Fruit fly (Drosophila melanogaster): Measurements from ENCODE around the gene CG13005.
A peak's percentile ranks its signal among the peaks of the same experiment; 100 is the strongest.

Gene CG13005

dm6 chrX:16833097-16833496 lies 29.6 kb downstream of the CG13005 start (continued):
- TF ChIP-seq kay (GFP tag; optimal IDR thresholded peaks at IDR 0.05) = peak; percentile 31
- peak; percentile 70 for TF ChIP-seq Sox100B (GFP tag; optimal IDR thresholded peaks at IDR 0.05)
- peak; percentile 52; the same call in 1 of the 2 replicates for TF ChIP-seq CG11085 (GFP tag; IDR thresholded peaks at IDR 0.05)
- peak; percentile 80 for TF ChIP-seq Camta (GFP tag; optimal IDR thresholded peaks at IDR 0.05)
- TF ChIP-seq da (GFP tag; optimal IDR thresholded peaks at IDR 0.05) = peak; percentile 38
- TF ChIP-seq CG17385 (GFP tag; optimal IDR thresholded peaks at IDR 0.05) = peak; percentile 70
- peak; percentile 53 for TF ChIP-seq CG14965 (GFP tag; optimal IDR thresholded peaks at IDR 0.05; ENCODE audit: borderline replicate concordance)
- peak; percentile 61 for TF ChIP-seq gcm (GFP tag; optimal IDR thresholded peaks at IDR 0.05)
- TF ChIP-seq Dek (tag; optimal IDR thresholded peaks at IDR 0.05) = peak; percentile 27
- peak; percentile 75 for TF ChIP-seq CG8924 (tag; optimal IDR thresholded peaks at IDR 0.05)
- TF ChIP-seq br (optimal IDR thresholded peaks at IDR 0.05) = no peak
- TF ChIP-seq CG2889 (GFP tag; IDR thresholded peaks at IDR 0.05) = peak; percentile 58; the same call in 1 of the 3 replicates
- peak; percentile 64 for TF ChIP-seq Atf-2 (GFP tag; optimal IDR thresholded peaks at IDR 0.05)
- peak; percentile 61 for TF ChIP-seq CG32532 (GFP tag; IDR thresholded peaks at IDR 0.05)
- TF ChIP-seq nmo (GFP tag; optimal IDR thresholded peaks at IDR 0.05) = peak; percentile 91
- peak; percentile 30 for TF ChIP-seq dmrt11E (tag; optimal IDR thresholded peaks at IDR 0.05)
- TF ChIP-seq CG8089 (GFP tag; optimal IDR thresholded peaks at IDR 0.05) = peak; percentile 26
- peak; percentile 14 for TF ChIP-seq CG7271 (tag; optimal IDR thresholded peaks at IDR 0.05)
- peak; percentile 71 for TF ChIP-seq mam (GFP tag; optimal IDR thresholded peaks at IDR 0.05)
- peak; percentile 42 for TF ChIP-seq CG4854 (GFP tag; optimal IDR thresholded peaks at IDR 0.05)
- TF ChIP-seq shn (GFP tag; optimal IDR thresholded peaks at IDR 0.05) = peak; percentile 49
- TF ChIP-seq Kr (GFP tag; optimal IDR thresholded peaks at IDR 0.05) = no peak
- peak; percentile 35 for TF ChIP-seq Dad (GFP tag; optimal IDR thresholded peaks at IDR 0.05)
- peak; percentile 59; the same call in 1 of the 2 replicates for TF ChIP-seq CG10959 (GFP tag; IDR thresholded peaks at IDR 0.05)
- no peak for TF ChIP-seq CG6272 (GFP tag; IDR thresholded peaks at IDR 0.05)
- TF ChIP-seq CG13123 (GFP tag; optimal IDR thresholded peaks at IDR 0.05) = peak; percentile 13
- TF ChIP-seq prd (optimal IDR thresholded peaks at IDR 0.05) = no peak
- peak; percentile 77 for TF ChIP-seq prd (GFP tag; IDR thresholded peaks at IDR 0.05)
- peak; percentile 66 for TF ChIP-seq CG14050 (GFP tag; IDR thresholded peaks at IDR 0.05)
- peak; percentile 44 for TF ChIP-seq CG10462 (GFP tag; optimal IDR thresholded peaks at IDR 0.05)
- TF ChIP-seq cg (GFP tag; optimal IDR thresholded peaks at IDR 0.05) = no peak
- TF ChIP-seq vvl (GFP tag; IDR thresholded peaks at IDR 0.05) = peak; percentile 87
- TF ChIP-seq jing (GFP tag; optimal IDR thresholded peaks at IDR 0.05) = peak; percentile 75
- no peak for TF ChIP-seq sim (GFP tag; IDR thresholded peaks at IDR 0.05)
- no peak for TF ChIP-seq CG4282 (GFP tag; optimal IDR thresholded peaks at IDR 0.05)
- no peak for TF ChIP-seq Doc2 (GFP tag; IDR thresholded peaks at IDR 0.05)
- no peak for TF ChIP-seq CG6765 (GFP tag; optimal IDR thresholded peaks at IDR 0.05)
- peak; percentile 51 for TF ChIP-seq sob (GFP tag; IDR thresholded peaks at IDR 0.05)
- peak; percentile 79 for TF ChIP-seq CG6689 (GFP tag; IDR thresholded peaks at IDR 0.05)
- TF ChIP-seq CG30431 (GFP tag; optimal IDR thresholded peaks at IDR 0.05) = peak; percentile 64
- TF ChIP-seq Jarid2 (GFP tag; optimal IDR thresholded peaks at IDR 0.05) = peak; percentile 27
- TF ChIP-seq fru (optimal IDR thresholded peaks at IDR 0.05) = no peak
- peak; percentile 70 for TF ChIP-seq ap (GFP tag; IDR thresholded peaks at IDR 0.05)
- peak; percentile 74 for TF ChIP-seq Asciz (GFP tag; optimal IDR thresholded peaks at IDR 0.05)
- no peak for TF ChIP-seq CG6683 (GFP tag; optimal IDR thresholded peaks at IDR 0.05)
- TF ChIP-seq Trl (optimal IDR thresholded peaks at IDR 0.05) = no peak
- peak; percentile 65 for TF ChIP-seq Trl (GFP tag; optimal IDR thresholded peaks at IDR 0.05)
- TF ChIP-seq CG3065 (GFP tag; optimal IDR thresholded peaks at IDR 0.05) = peak; percentile 9
- TF ChIP-seq Nf-YA (GFP tag; IDR thresholded peaks at IDR 0.05) = peak; percentile 50; the same call in 1 of the 2 replicates
- 0 out of 2 replicates have a peak, but pooled peaks have one; percentile 24 for TF ChIP-seq CG7372 (GFP tag; IDR thresholded peaks at IDR 0.05)
- no peak for TF ChIP-seq CG9797 (GFP tag; optimal IDR thresholded peaks at IDR 0.05)
- peak; percentile 27 for TF ChIP-seq Bdp1 (GFP tag; optimal IDR thresholded peaks at IDR 0.05)
- peak; percentile 78 for TF ChIP-seq az2 (GFP tag; optimal IDR thresholded peaks at IDR 0.05)

All from whole organism, embryonic.